Worm (Caenorhabditis elegans) whole organism, L1 larva: Measurements from ENCODE around the gene T05C12.1.

Source experiments
- C04F5.9 ChIP-seq: sonication (generic microtip); optimal IDR thresholded peaks from 2 replicates; lab custom pipeline; 2016; ENCODE audit warnings: missing genetic modification characterization, missing compliant biosample characterization
- C16A3.4 ChIP-seq: fragments of 150-350 bp; optimal IDR thresholded peaks from 2 replicates; lab custom pipeline; 2014; ENCODE audit warnings: missing biosample characterization, missing genetic modification characterization
- Y116A8C.19 ChIP-seq: sonication (generic microtip); optimal IDR thresholded peaks from 2 replicates; lab custom pipeline; 2016; ENCODE audit warnings: missing compliant biosample characterization, missing genetic modification characterization, borderline replicate concordance
- aha-1 ChIP-seq: fragments of 150-350 bp; optimal IDR thresholded peaks from 2 replicates; lab custom pipeline; 2014; ENCODE audit warnings: missing biosample characterization, missing genetic modification characterization
- ceh-63 ChIP-seq: fragments of 200-800 bp; sonication (Bioruptor generic); optimal IDR thresholded peaks from 2 replicates; lab custom pipeline; 2018; ENCODE audit warnings: mild to moderate bottlenecking, missing genetic modification characterization, missing compliant biosample characterization
- ceh-8 ChIP-seq: fragments of 200-800 bp; sonication (Bioruptor generic); optimal IDR thresholded peaks from 2 replicates; lab custom pipeline; 2018; ENCODE audit warnings: mild to moderate bottlenecking, missing genetic modification characterization, moderate library complexity, missing compliant biosample characterization
- ceh-90 ChIP-seq: sonication (generic microtip); optimal IDR thresholded peaks from 2 replicates; lab custom pipeline; 2016; ENCODE audit warnings: missing genetic modification characterization, missing compliant biosample characterization
- dpl-1 ChIP-seq, 3 experiments: fragments of 150-350 bp in 2 of 3; sonication (generic microtip) in 1 of 3; optimal IDR thresholded peaks; 2 replicates each; lab custom pipeline; 2014 to 2017; ENCODE audit warnings: missing biosample characterization in 3 of 3, missing genetic modification characterization in 3 of 3, missing genetic modification reagents in 3 of 3
- efl-1 ChIP-seq, 4 experiments: fragments of 150-350 bp; optimal IDR thresholded peaks in 3 of 4; peaks in 1 of 4; 1 replicate in 1 of 4; 2 replicates in 3 of 4; lab custom pipeline; 2014; ENCODE audit warnings: missing biosample characterization in 2 of 4, missing genetic modification characterization in 2 of 4, missing genetic modification reagents in 2 of 4
- egl-13 ChIP-seq: sonication (generic microtip); optimal IDR thresholded peaks from 2 replicates; lab custom pipeline; 2016; ENCODE audit warnings: missing genotype, missing genetic modification reagents, missing genetic modification characterization, missing compliant biosample characterization
- elt-2 ChIP-seq: sonication (generic microtip); optimal IDR thresholded peaks from 2 replicates; lab custom pipeline; 2016; ENCODE audit warnings: missing genetic modification characterization, mild to moderate bottlenecking, inconsistent platforms, missing compliant biosample characterization, missing genetic modification reagents
- elt-3 ChIP-seq, 6 experiments: fragments of 150-350 bp in 1 of 6; sonication (generic microtip); optimal IDR thresholded peaks; 2 replicates each; lab custom pipeline; 2017 to 2018; ENCODE audit warnings: missing biosample characterization in 6 of 6, missing genetic modification characterization in 6 of 6, inconsistent platforms in 1 of 6
- fkh-4 ChIP-seq: sonication (generic microtip); optimal IDR thresholded peaks from 2 replicates; lab custom pipeline; 2016; ENCODE audit warnings: missing compliant biosample characterization, missing genetic modification characterization, borderline replicate concordance
- fos-1 ChIP-seq: fragments of 150-350 bp; optimal IDR thresholded peaks from 2 replicates; lab custom pipeline; 2014; ENCODE audit warnings: missing biosample characterization, missing genetic modification characterization
- hpl-2 ChIP-seq: fragments of 150-350 bp; optimal IDR thresholded peaks from 2 replicates; lab custom pipeline; 2014; ENCODE audit warnings: missing biosample characterization, missing genetic modification reagents, missing genetic modification characterization
- irx-1 ChIP-seq: sonication (generic microtip); optimal IDR thresholded peaks from 2 replicates; lab custom pipeline; 2016; ENCODE audit warnings: missing genetic modification characterization, missing compliant biosample characterization
- jun-1 ChIP-seq: fragments of 150-350 bp; optimal IDR thresholded peaks from 2 replicates; lab custom pipeline; 2014; ENCODE audit warnings: missing biosample characterization, missing genetic modification reagents, missing genetic modification characterization
- lin-13 ChIP-seq: fragments of 150-350 bp; optimal IDR thresholded peaks from 2 replicates; lab custom pipeline; 2014; ENCODE audit warnings: missing biosample characterization, missing genetic modification reagents, missing genetic modification characterization
- lin-14 ChIP-seq: fragments of 200-800 bp; sonication (Bioruptor generic); optimal IDR thresholded peaks from 2 replicates; lab custom pipeline; 2018; ENCODE audit warnings: mild to moderate bottlenecking, missing genetic modification characterization, moderate library complexity, missing compliant biosample characterization
- lin-35 ChIP-seq, 2 experiments: fragments of 150-350 bp; optimal IDR thresholded peaks; 2 replicates each; lab custom pipeline; 2014; ENCODE audit warnings: missing biosample characterization in 2 of 2, missing genetic modification characterization in 2 of 2, missing genetic modification reagents in 2 of 2
- lsy-2 ChIP-seq, 2 experiments: fragments of 150-350 bp; optimal IDR thresholded peaks; 2 replicates each; lab custom pipeline; 2014; ENCODE audit warnings: missing biosample characterization in 2 of 2, missing genetic modification characterization in 2 of 2
- mep-1 ChIP-seq: fragments of 150-350 bp; optimal IDR thresholded peaks from 2 replicates; lab custom pipeline; 2014; ENCODE audit warnings: missing biosample characterization, missing genetic modification characterization
- nhr-20 ChIP-seq: sonication (generic microtip); optimal IDR thresholded peaks from 2 replicates; lab custom pipeline; 2016; ENCODE audit warnings: mild to moderate bottlenecking, missing genetic modification characterization, missing compliant biosample characterization
- nhr-237 ChIP-seq: fragments of 150-350 bp; optimal IDR thresholded peaks from 2 replicates; lab custom pipeline; 2014; ENCODE audit warnings: missing biosample characterization, missing genetic modification characterization
- nhr-28 ChIP-seq: fragments of 150-350 bp; optimal IDR thresholded peaks from 2 replicates; lab custom pipeline; 2014; ENCODE audit warnings: missing biosample characterization, missing genetic modification characterization
- nhr-47 ChIP-seq: sonication (generic microtip); optimal IDR thresholded peaks from 2 replicates; lab custom pipeline; 2016; ENCODE audit warnings: mild to moderate bottlenecking, missing genetic modification characterization, moderate library complexity, missing compliant biosample characterization
- nhr-71 ChIP-seq: sonication (generic microtip); optimal IDR thresholded peaks from 2 replicates; lab custom pipeline; 2016; ENCODE audit warnings: mild to moderate bottlenecking, missing genetic modification characterization, moderate library complexity, missing compliant biosample characterization
- nhr-76 ChIP-seq: sonication (generic microtip); optimal IDR thresholded peaks from 2 replicates; lab custom pipeline; 2017; ENCODE audit warnings: missing biosample characterization, missing genetic modification characterization
- nhr-77 ChIP-seq: fragments of 150-350 bp; optimal IDR thresholded peaks from 2 replicates; lab custom pipeline; 2014; ENCODE audit warnings: missing biosample characterization, missing genetic modification characterization
- nhr-84 ChIP-seq: sonication (generic microtip); optimal IDR thresholded peaks from 2 replicates; lab custom pipeline; 2017; ENCODE audit warnings: missing biosample characterization, missing genetic modification characterization
- nhr-85 ChIP-seq: sonication (generic microtip); peaks from one replicate; lab custom pipeline; 2016; ENCODE audit warnings: missing genetic modification characterization, inconsistent platforms, missing compliant biosample characterization
- pag-3 ChIP-seq: sonication (generic microtip); optimal IDR thresholded peaks from 2 replicates; lab custom pipeline; 2017; ENCODE audit warnings: missing genetic modification characterization, mild to moderate bottlenecking, missing compliant biosample characterization, antibody characterized with exemption, borderline replicate concordance; ENCODE audit not compliant: insufficient read depth
- snpc-4 ChIP-seq: fragments of 150-350 bp; optimal IDR thresholded peaks from 2 replicates; lab custom pipeline; 2014; ENCODE audit warnings: missing biosample characterization, missing genetic modification characterization
- snu-23 ChIP-seq: sonication (generic microtip); optimal IDR thresholded peaks from 2 replicates; lab custom pipeline; 2016; ENCODE audit warnings: missing genetic modification characterization, missing compliant biosample characterization
- sptf-1 ChIP-seq: fragments of 150-350 bp; optimal IDR thresholded peaks from 2 replicates; lab custom pipeline; 2014; ENCODE audit warnings: missing biosample characterization, missing genetic modification characterization
- swsn-7 ChIP-seq: sonication (generic microtip); optimal IDR thresholded peaks from 2 replicates; lab custom pipeline; 2016; ENCODE audit warnings: missing genetic modification characterization, missing compliant biosample characterization
- tlp-1 ChIP-seq: fragments of 150-350 bp; optimal IDR thresholded peaks from 2 replicates; lab custom pipeline; 2014; ENCODE audit warnings: missing biosample characterization, missing genetic modification characterization
- unc-62 ChIP-seq: fragments of 150-350 bp; optimal IDR thresholded peaks from 2 replicates; lab custom pipeline; 2014; ENCODE audit warnings: missing biosample characterization, missing genetic modification reagents, missing genetic modification characterization
- unc-86 ChIP-seq: sonication (generic microtip); optimal IDR thresholded peaks from 2 replicates; lab custom pipeline; 2016; ENCODE audit warnings: missing genetic modification characterization, missing compliant biosample characterization
- unc-98 ChIP-seq: fragments of 200-800 bp; sonication (Bioruptor generic); IDR thresholded peaks from 2 replicates; pipeline ENCODE4 v1.3.6; 2022; ENCODE audit warnings: missing genetic modification characterization, missing compliant biosample characterization
- xbp-1 ChIP-seq: sonication (generic microtip); optimal IDR thresholded peaks from 2 replicates; lab custom pipeline; 2016; ENCODE audit warnings: missing genetic modification characterization, missing compliant biosample characterization
- zag-1 ChIP-seq: fragments of 150-350 bp; optimal IDR thresholded peaks from 2 replicates; lab custom pipeline; 2014; ENCODE audit warnings: missing biosample characterization, missing genetic modification characterization
- zip-4 ChIP-seq: fragments of 200-800 bp; sonication (Bioruptor generic); optimal IDR thresholded peaks from 2 replicates; lab custom pipeline; 2018; ENCODE audit warnings: mild to moderate bottlenecking, missing genetic modification characterization, moderate library complexity, missing compliant biosample characterization
- ztf-4 ChIP-seq: fragments of 150-350 bp; optimal IDR thresholded peaks from 2 replicates; lab custom pipeline; 2014; ENCODE audit warnings: missing biosample characterization, missing genetic modification characterization

Gene T05C12.1

ce11 chrII:8204039-8204438 lies 30.6 kb downstream of the T05C12.1 start, which contains the start of gene col-76 (continued):
- no peak for TF ChIP-seq unc-98
- no peak for TF ChIP-seq elt-2 (tag; lab: Kevin White, UChicago)

DNA sequence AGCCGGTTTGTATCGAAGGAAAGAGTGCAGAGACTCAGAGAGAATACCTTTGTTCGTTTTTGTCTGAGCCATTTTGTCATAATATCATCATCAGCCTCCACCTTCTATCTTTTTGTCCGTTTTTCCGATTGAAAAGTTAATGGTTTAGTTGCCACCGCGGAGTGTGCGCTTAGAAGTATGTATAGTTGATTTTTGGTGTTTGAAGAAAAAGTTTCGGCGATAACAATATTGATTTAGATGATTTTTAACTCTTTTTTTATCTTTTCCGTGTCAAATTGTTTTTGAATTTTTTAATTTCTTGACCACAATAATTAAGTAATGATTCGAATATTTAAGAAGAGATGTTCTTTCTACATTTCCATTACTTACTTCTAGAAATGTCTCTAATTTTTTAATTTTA lies 32.1 kb downstream of the T05C12.1 start:
- TF ChIP-seq elt-2 (tag; lab: Kevin White, UChicago) = peak; percentile 30
- TF ChIP-seq efl-1 (optimal IDR thresholded peaks at IDR 0.05; lab: Kevin White, UChicago) = no peak
- peak in 1 of 2 experiments; percentile 79 for TF ChIP-seq efl-1 (GFP tag; optimal IDR thresholded peaks at IDR 0.05 in 1 of 2; lab: Kevin White, UChicago)
- TF ChIP-seq dpl-1 (GFP tag; optimal IDR thresholded peaks at IDR 0.05; lab: Kevin White, UChicago) = no peak

ce11 chrII:8209476-8209875 lies 36.0 kb downstream of the T05C12.1 start, which contains the start of gene M110.8:
M110.8 (minus strand) TSS chrII:8209576.
- TF ChIP-seq lin-13 (GFP tag; lab: Kevin White, UChicago) (no peak), efl-1 (optimal IDR thresholded peaks at IDR 0.05; lab: Kevin White, UChicago) (no peak), efl-1 (GFP tag; optimal IDR thresholded peaks at IDR 0.05 in 1 of 2; lab: Kevin White, UChicago) (no peak), hpl-2 (no peak), nhr-77 (tag; lab: Kevin White, UChicago) (no peak), ztf-4 (tag; lab: Kevin White, UChicago) (no peak), Y116A8C.19 (no peak), sptf-1 (tag; lab: Kevin White, UChicago) (no peak), jun-1 (tag; lab: Kevin White, UChicago) (no peak), lin-14 (no peak), nhr-71 (tag; lab: Kevin White, UChicago) (no peak), pag-3 (tag; lab: Kevin White, UChicago) (no peak), aha-1 (no peak), ceh-90 (tag; lab: Kevin White, UChicago) (no peak), fkh-4 (tag; lab: Kevin White, UChicago) (no peak), zag-1 (tag; lab: Kevin White, UChicago) (no peak), xbp-1 (no peak), lin-35 (GFP tag; optimal IDR thresholded peaks at IDR 0.05; lab: Kevin White, UChicago) (no peak), fos-1 (no peak), C16A3.4 (tag; lab: Kevin White, UChicago) (no peak), nhr-76 (tag; lab: Kevin White, UChicago) (no peak)

- TF ChIP-seq ceh-8 (GFP tag; lab: Kevin White, UChicago) (no peak), tlp-1 (tag; lab: Kevin White, UChicago) (no peak), snu-23 (GFP tag; lab: Kevin White, UChicago) (no peak), lsy-2 (tag; optimal IDR thresholded peaks at IDR 0.05; lab: Kevin White, UChicago) (no peak), lin-14 (no peak), nhr-28 (no peak), swsn-7 (tag; lab: Kevin White, UChicago) (no peak), irx-1 (tag; lab: Kevin White, UChicago) (no peak)
Observed at ce11 chrII:8212680-8213079, 39.2 kb downstream of the T05C12.1 start, which contains the start of gene twk-3. twk-3 (minus strand) TSS chrII:8212780.

- TF ChIP-seq elt-3 (tag; optimal IDR thresholded peaks at IDR 0.05; lab: Kevin White, UChicago) (no peak), nhr-77 (tag; lab: Kevin White, UChicago) (no peak)
Observed at ce11 chrII:8214367-8214766, 40.9 kb downstream of the T05C12.1 start, which contains the start of gene M110.10. M110.10 (minus strand) TSS chrII:8214467.

ce11 chrII:8216433-8216832 lies 43.0 kb downstream of the T05C12.1 start, which contains the start of gene M110.3:
M110.3 (minus strand) TSS chrII:8216616.
- TF ChIP-seq zip-4 (peak; percentile 47), nhr-47 (tag; lab: Kevin White, UChicago) (peak; percentile 50), ceh-63 (no peak), nhr-85 (peak; percentile 67), egl-13 (tag; lab: Kevin White, UChicago) (peak; percentile 14), mep-1 (tag; lab: Kevin White, UChicago) (peak; percentile 48), nhr-237 (tag; lab: Kevin White, UChicago) (no peak), lin-13 (GFP tag; lab: Kevin White, UChicago) (no peak), nhr-20 (tag; lab: Kevin White, UChicago) (peak; percentile 27), unc-86 (tag; lab: Kevin White, UChicago) (no peak), lin-35 (GFP tag; optimal IDR thresholded peaks at IDR 0.05; lab: Kevin White, UChicago) (peak; percentile 47 to 63), unc-62 (GFP tag; lab: Kevin White, UChicago) (no peak), nhr-84 (no peak), elt-2 (tag; lab: Kevin White, UChicago) (no peak), C16A3.4 (tag; lab: Kevin White, UChicago) (peak; percentile 35), C04F5.9 (tag; lab: Kevin White, UChicago) (peak; percentile 44), snpc-4 (tag; lab: Kevin White, UChicago) (no peak)
